Worm (Caenorhabditis elegans): ENCODE measurements around the gene T25C12.3.

Gene T25C12.3

ce11 chrX:11454231-11454630 lies 45.6 kb downstream of the T25C12.3 start, which contains the start of gene F48C5.2:
Gene F48C5.2, minus strand, starts transcription at chrX:11454331.
- TF ChIP-seq nhr-237 (tag; optimal IDR thresholded peaks at IDR 0.05) (no peak), egl-27 (tag; optimal IDR thresholded peaks at IDR 0.05) (no peak), zag-1 (tag; optimal IDR thresholded peaks at IDR 0.05) (no peak), lin-14 (GFP tag; optimal IDR thresholded peaks at IDR 0.05) (peak; percentile 30), blmp-1 (tag; optimal IDR thresholded peaks at IDR 0.05) (peak; percentile 43), lin-13 (GFP tag; optimal IDR thresholded peaks at IDR 0.05) (no peak)

- TF ChIP-seq hlh-4 (tag; optimal IDR thresholded peaks at IDR 0.05): no peak
- TF ChIP-seq lin-14 (GFP tag; optimal IDR thresholded peaks at IDR 0.05): peak; percentile 41
- no peak for TF ChIP-seq efl-3 (GFP tag; optimal IDR thresholded peaks at IDR 0.05)
- peak; percentile 69 for TF ChIP-seq nhr-85 (tag)
- TF ChIP-seq blmp-1 (tag; optimal IDR thresholded peaks at IDR 0.05): peak; percentile 11
These were observed 47.5 kb downstream of the T25C12.3 start for ce11 chrX:11452316-11452715.

- TF ChIP-seq irx-1 (tag; optimal IDR thresholded peaks at IDR 0.05): no peak
- TF ChIP-seq swsn-7 (tag; optimal IDR thresholded peaks at IDR 0.05): no peak
- no peak for TF ChIP-seq C34B4.2 (tag; optimal IDR thresholded peaks at IDR 0.05)
- TF ChIP-seq lin-15B (tag; optimal IDR thresholded peaks at IDR 0.05): no peak
- no peak for TF ChIP-seq mab-9 (GFP tag; IDR thresholded peaks at IDR 0.05)
- peak; percentile 32 for TF ChIP-seq blmp-1 (tag; optimal IDR thresholded peaks at IDR 0.05)
- TF ChIP-seq mdl-1 (tag; optimal IDR thresholded peaks at IDR 0.05): no peak
- no peak for TF ChIP-seq nhr-28 (tag; optimal IDR thresholded peaks at IDR 0.05)
- TF ChIP-seq ces-1 (GFP tag; optimal IDR thresholded peaks at IDR 0.05): no peak
- TF ChIP-seq lin-14 (GFP tag; optimal IDR thresholded peaks at IDR 0.05): peak; percentile 30
- no peak for TF ChIP-seq isw-1 (GFP tag; IDR thresholded peaks at IDR 0.05)
- no peak for TF ChIP-seq aha-1 (tag; optimal IDR thresholded peaks at IDR 0.05)
- peak in 3 of 6 experiments; percentile 1 to 28 (median 17) for TF ChIP-seq elt-3 (tag; optimal IDR thresholded peaks at IDR 0.05)
- no peak for TF ChIP-seq sox-4 (tag; optimal IDR thresholded peaks at IDR 0.05)
- no peak for TF ChIP-seq unc-98 (GFP tag; IDR thresholded peaks at IDR 0.05)
- no peak for TF ChIP-seq ama-1 (optimal IDR thresholded peaks at IDR 0.05)
- TF ChIP-seq nhr-76 (tag; optimal IDR thresholded peaks at IDR 0.05): no peak
- TF ChIP-seq skn-1 (tag; optimal IDR thresholded peaks at IDR 0.05): no peak
- peak; percentile 6 for TF ChIP-seq nhr-20 (tag; optimal IDR thresholded peaks at IDR 0.05)
- TF ChIP-seq pag-3 (tag; optimal IDR thresholded peaks at IDR 0.05; ENCODE audit: borderline replicate concordance, insufficient read depth): no peak
- TF ChIP-seq ztf-11 (tag; optimal IDR thresholded peaks at IDR 0.05): no peak
- no peak for TF ChIP-seq nhr-237 (tag; optimal IDR thresholded peaks at IDR 0.05)
These were observed 49.5 kb downstream of the T25C12.3 start for ce11 chrX:11450261-11450660.

- peak; percentile 4 for TF ChIP-seq nhr-71 (tag; optimal IDR thresholded peaks at IDR 0.05)
- peak; percentile 16 for TF ChIP-seq lin-14 (GFP tag; optimal IDR thresholded peaks at IDR 0.05)
- TF ChIP-seq lir-3 (tag; optimal IDR thresholded peaks at IDR 0.05; ENCODE audit: poor library complexity): no peak
- no peak for TF ChIP-seq lin-35 (GFP tag; optimal IDR thresholded peaks at IDR 0.05)
- no peak for TF ChIP-seq ztf-4 (tag; optimal IDR thresholded peaks at IDR 0.05)
- TF ChIP-seq elt-2 (tag; optimal IDR thresholded peaks at IDR 0.05): peak; percentile 93
These were observed 52.1 kb downstream of the T25C12.3 start for ce11 chrX:11447695-11448094.

ce11 chrX:11446535-11446934 lies 53.3 kb downstream of the T25C12.3 start, which contains the start of gene igeg-2:
Gene igeg-2, minus strand, starts transcription at chrX:11446635.
- no peak for TF ChIP-seq nhr-84 (tag; optimal IDR thresholded peaks at IDR 0.05)
- no peak for TF ChIP-seq C34B4.2 (tag; optimal IDR thresholded peaks at IDR 0.05)
- no peak for TF ChIP-seq lin-15B (tag; optimal IDR thresholded peaks at IDR 0.05)
- TF ChIP-seq unc-130 (tag; optimal IDR thresholded peaks at IDR 0.05): no peak
